Fruit fly (Drosophila melanogaster) whole organism, wandering third instar larva: ENCODE results near the gene Acbp2.

ENCODE experiments used
- CG9705 ChIP-seq: fragments of 200-800 bp; sonication (Bioruptor generic); optimal IDR thresholded peaks from 2 replicates; lab custom pipeline; 2018; ENCODE audit warnings: missing biosample characterization, mild to moderate bottlenecking, missing genetic modification characterization
- Dfd ChIP-seq: fragments of >200 bp; optimal IDR thresholded peaks from 2 replicates; lab custom pipeline; 2017; ENCODE audit warnings: missing biosample characterization, missing genetic modification characterization
- GATAd ChIP-seq: sonication (Bioruptor generic); optimal IDR thresholded peaks from 2 replicates; lab custom pipeline; 2016; ENCODE audit warnings: missing biosample characterization, missing genetic modification characterization
- Myc ChIP-seq: fragments of >200 bp; optimal IDR thresholded peaks from 2 replicates; lab custom pipeline; 2017
- OdsH ChIP-seq: fragments of 200-800 bp; sonication (Bioruptor generic); optimal IDR thresholded peaks from 2 replicates; lab custom pipeline; 2016; ENCODE audit warnings: missing biosample characterization, mild to moderate bottlenecking, missing genetic modification characterization
- dl ChIP-seq, 2 experiments: fragments of 175-275, 200-275 bp in 1 of 2; fragments of 200-275 bp in 1 of 2; sonication (Bioruptor generic); optimal IDR thresholded peaks; lab custom pipeline; 2018; ENCODE audit warnings: mild to moderate bottlenecking in 2 of 2, missing biosample characterization in 2 of 2, missing genetic modification characterization in 2 of 2, moderate library complexity in 2 of 2; ENCODE audit not compliant: partially characterized antibody in 2 of 2, insufficient read depth in 1 of 2
- jim ChIP-seq: fragments of 175-275, 200-325 bp; sonication (Bioruptor generic); optimal IDR thresholded peaks from 2 replicates; lab custom pipeline; 2016; ENCODE audit warnings: missing biosample characterization, mild to moderate bottlenecking, missing genetic modification characterization
- pan ChIP-seq: fragments of >200 bp; optimal IDR thresholded peaks from 2 replicates; lab custom pipeline; 2017
- psq ChIP-seq: fragments of 200-800 bp; sonication (Bioruptor generic); optimal IDR thresholded peaks from 3 replicates; lab custom pipeline; 2017; ENCODE audit warnings: missing biosample characterization, mild to moderate bottlenecking, missing genetic modification characterization, moderate library complexity

DNA sequence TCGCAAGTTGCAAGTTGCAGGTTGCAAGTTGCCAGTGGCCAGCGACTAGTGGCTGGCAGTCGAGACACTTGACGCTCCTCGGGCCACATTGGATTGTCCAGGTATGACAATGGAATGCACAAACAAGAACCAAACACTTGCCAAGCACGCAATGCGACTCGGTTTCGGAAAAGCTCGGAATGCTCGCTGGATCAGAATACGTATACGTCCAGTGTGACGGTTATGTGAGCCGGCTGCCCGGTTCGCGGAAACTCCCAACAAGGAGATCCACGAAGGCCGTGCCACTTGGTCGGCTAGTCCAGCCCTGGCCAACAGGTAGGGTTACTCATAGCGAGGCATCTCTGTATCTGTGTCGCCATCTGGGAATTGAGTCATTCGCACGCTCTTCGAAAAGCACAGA is 5.0 kb downstream of the Acbp2 start:
- TF ChIP-seq dl (GFP tag; optimal IDR thresholded peaks at IDR 0.05; lab: Kevin White, UChicago; ENCODE audit: insufficient read depth in 1 of 2, partially characterized antibody in 2 of 2): no peak
- no peak for TF ChIP-seq GATAd
- TF ChIP-seq Myc (lab: Kevin White, UChicago): no peak
- no peak for TF ChIP-seq jim (GFP tag; lab: Kevin White, UChicago)
- TF ChIP-seq pan (lab: Kevin White, UChicago): no peak
- TF ChIP-seq OdsH (GFP tag; lab: Kevin White, UChicago): no peak
- TF ChIP-seq CG9705 (GFP tag; lab: Kevin White, UChicago): no peak
- no peak for TF ChIP-seq psq (GFP tag; lab: Kevin White, UChicago)
- no peak for TF ChIP-seq Dfd (GFP tag; lab: Kevin White, UChicago)
